Worm (Caenorhabditis elegans) whole organism, mixed stage, embryonic: ENCODE measurements around the gene Y39E4A.1.

Experiments
- bed-3 ChIP-seq: fragments of 200-800 bp; sonication (Bioruptor generic); optimal IDR thresholded peaks from 3 replicates; lab custom pipeline; 2018; ENCODE audit warnings: mild to moderate bottlenecking, missing genetic modification characterization, moderate library complexity, missing compliant biosample characterization
- elt-1 ChIP-seq: sonication (generic microtip); optimal IDR thresholded peaks from 2 replicates; lab custom pipeline; 2017; ENCODE audit warnings: missing genetic modification characterization, mild to moderate bottlenecking, missing compliant biosample characterization, antibody characterized with exemption, moderate library complexity, borderline replicate concordance; ENCODE audit not compliant: insufficient read depth
- elt-3 ChIP-seq: fragments of 150-350 bp; optimal IDR thresholded peaks from 2 replicates; lab custom pipeline; 2014; ENCODE audit warnings: missing biosample characterization, missing genetic modification characterization
- lsy-2 ChIP-seq: fragments of 150-350 bp; optimal IDR thresholded peaks from 2 replicates; lab custom pipeline; 2014; ENCODE audit warnings: missing biosample characterization, missing genetic modification characterization
- nhr-237 ChIP-seq: fragments of 150-350 bp; optimal IDR thresholded peaks from 2 replicates; lab custom pipeline; 2014; ENCODE audit warnings: missing biosample characterization, missing genetic modification characterization
- pha-4 ChIP-seq: fragments of 150-350 bp; optimal IDR thresholded peaks from 2 replicates; lab custom pipeline; 2018; ENCODE audit warnings: missing biosample characterization, missing genetic modification reagents, missing genetic modification characterization
- zip-8 ChIP-seq: fragments of 150-350 bp; optimal IDR thresholded peaks from 2 replicates; lab custom pipeline; 2014; ENCODE audit warnings: missing biosample characterization, missing genetic modification characterization

ce11 chrIII:12910365-12910764 is 40.8 kb upstream of the Y39E4A.1 start, which contains the start of gene flp-14:
- TF ChIP-seq bed-3 (no peak), lsy-2 (tag; lab: Kevin White, UChicago) (no peak), nhr-237 (tag; lab: Kevin White, UChicago) (no peak), elt-3 (tag; lab: Kevin White, UChicago) (no peak), zip-8 (tag; lab: Kevin White, UChicago) (no peak), pha-4 (tag; lab: Kevin White, UChicago) (no peak), elt-1 (no peak)
